Fruit fly (Drosophila melanogaster): ENCODE measurements around the gene mEFG1.

mEFG1 gene

dm6 chr2L:7219172-7219571, 3.7 kb downstream of the mEFG1 start:
- TF ChIP-seq psq (optimal IDR thresholded peaks at IDR 0.05) (no peak), h (optimal IDR thresholded peaks at IDR 0.05) (no peak), ttk (optimal IDR thresholded peaks at IDR 0.05) (no peak), Myc (optimal IDR thresholded peaks at IDR 0.05) (no peak), insv (optimal IDR thresholded peaks at IDR 0.05) (no peak), Sin3A (optimal IDR thresholded peaks at IDR 0.05) (no peak)

dm6 chr2L:7217931-7218330, 5.0 kb downstream of the mEFG1 start:
- TF ChIP-seq h (optimal IDR thresholded peaks at IDR 0.05) = no peak
- TF ChIP-seq psq (optimal IDR thresholded peaks at IDR 0.05) = no peak
- no peak for TF ChIP-seq Myc (optimal IDR thresholded peaks at IDR 0.05)
- TF ChIP-seq insv (optimal IDR thresholded peaks at IDR 0.05) = no peak
- no peak for TF ChIP-seq ttk (optimal IDR thresholded peaks at IDR 0.05)
- TF ChIP-seq Sin3A (optimal IDR thresholded peaks at IDR 0.05) = no peak

DNA sequence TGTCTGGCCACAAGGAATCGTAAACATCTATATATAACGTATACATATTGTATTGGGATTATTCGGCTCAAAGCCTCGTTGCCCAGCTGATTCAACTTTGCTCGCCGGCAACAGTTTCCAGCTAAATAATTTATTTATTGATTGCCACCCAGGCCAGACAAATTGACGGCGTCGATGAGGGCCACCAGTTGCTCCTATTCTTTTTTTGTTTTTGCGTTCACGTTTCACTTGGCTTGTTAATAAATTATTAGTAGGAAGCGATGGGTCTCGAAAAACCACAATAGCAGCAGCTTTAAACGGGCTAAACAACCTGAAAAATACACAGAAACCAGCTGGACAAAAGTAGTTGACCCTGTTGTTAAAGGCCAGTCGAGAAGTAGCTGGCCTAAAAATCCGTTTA, 5.8 kb downstream of the mEFG1 start:
- no peak for TF ChIP-seq Myc (optimal IDR thresholded peaks at IDR 0.05)

dm6 chr2L:7216272-7216671, 6.6 kb downstream of the mEFG1 start:
- no peak for TF ChIP-seq ttk (optimal IDR thresholded peaks at IDR 0.05)
- TF ChIP-seq psq (optimal IDR thresholded peaks at IDR 0.05) = no peak
- no peak for TF ChIP-seq insv (optimal IDR thresholded peaks at IDR 0.05)
- no peak for TF ChIP-seq Myc (optimal IDR thresholded peaks at IDR 0.05)
- no peak for TF ChIP-seq Sin3A (optimal IDR thresholded peaks at IDR 0.05)
- TF ChIP-seq h (optimal IDR thresholded peaks at IDR 0.05) = no peak

DNA sequence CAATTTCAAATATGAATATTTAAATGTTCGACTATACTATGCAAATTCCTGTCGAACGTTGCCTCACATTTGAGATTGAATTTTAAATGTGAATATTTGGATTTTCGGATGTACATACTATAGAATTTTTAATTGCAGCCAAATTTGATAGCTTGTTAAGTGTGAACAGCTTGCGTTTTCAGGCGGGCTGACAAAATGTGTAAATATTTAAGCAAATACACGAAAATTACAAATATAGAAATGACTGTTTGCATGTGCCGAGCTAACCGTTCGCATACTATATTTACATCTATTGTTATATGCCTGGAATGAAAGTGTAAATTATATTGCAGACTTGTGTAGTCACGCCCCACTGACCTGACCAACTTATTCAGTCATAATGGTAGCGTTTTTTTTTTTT, 7.2 kb downstream of the mEFG1 start:
- TF ChIP-seq Sin3A (optimal IDR thresholded peaks at IDR 0.05) = no peak
- no peak for TF ChIP-seq insv (optimal IDR thresholded peaks at IDR 0.05)
- TF ChIP-seq ttk (optimal IDR thresholded peaks at IDR 0.05) = no peak
- TF ChIP-seq psq (optimal IDR thresholded peaks at IDR 0.05) = no peak
- TF ChIP-seq Myc (optimal IDR thresholded peaks at IDR 0.05) = no peak
- TF ChIP-seq h (optimal IDR thresholded peaks at IDR 0.05) = no peak

dm6 chr2L:7214885-7215284, 8.0 kb downstream of the mEFG1 start:
- TF ChIP-seq psq (optimal IDR thresholded peaks at IDR 0.05) (no peak), h (optimal IDR thresholded peaks at IDR 0.05) (no peak), Myc (optimal IDR thresholded peaks at IDR 0.05) (no peak), insv (optimal IDR thresholded peaks at IDR 0.05) (no peak), ttk (optimal IDR thresholded peaks at IDR 0.05) (no peak), Sin3A (optimal IDR thresholded peaks at IDR 0.05) (no peak)

dm6 chr2L:7213532-7213931, 9.3 kb downstream of the mEFG1 start:
- no peak for TF ChIP-seq h (optimal IDR thresholded peaks at IDR 0.05)
- no peak for TF ChIP-seq Myc (optimal IDR thresholded peaks at IDR 0.05)
- TF ChIP-seq Sin3A (optimal IDR thresholded peaks at IDR 0.05) = no peak

DNA sequence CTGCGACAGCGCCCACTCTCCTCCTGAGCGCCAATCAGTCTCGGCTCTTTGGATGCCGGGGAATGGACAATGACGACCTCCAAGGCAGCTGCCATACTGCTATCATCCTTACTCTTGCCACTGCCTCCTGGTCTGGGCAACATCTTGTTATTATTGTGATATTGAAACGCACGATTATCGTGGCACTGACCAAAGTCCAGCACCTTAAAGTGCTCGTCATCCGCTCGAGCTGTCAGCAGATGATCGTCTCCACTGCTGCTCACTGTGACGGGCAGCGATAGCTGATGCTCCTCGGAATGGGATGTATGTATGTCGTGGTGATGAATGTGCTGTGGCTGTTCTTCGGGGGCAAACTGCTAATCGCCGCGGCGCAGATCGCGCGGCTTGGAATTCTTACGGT, 15.2 kb downstream of the mEFG1 start:
- TF ChIP-seq h (optimal IDR thresholded peaks at IDR 0.05) (no peak), Sin3A (optimal IDR thresholded peaks at IDR 0.05) (no peak), psq (optimal IDR thresholded peaks at IDR 0.05) (no peak), ttk (optimal IDR thresholded peaks at IDR 0.05) (no peak), Myc (optimal IDR thresholded peaks at IDR 0.05) (no peak), insv (optimal IDR thresholded peaks at IDR 0.05) (no peak)

dm6 chr2L:7204172-7204482, 18.8 kb downstream of the mEFG1 start, which contains the start of gene CG4502:
Gene CG4502 (minus strand): TSS chr2L:7204264.
- TF ChIP-seq ttk (optimal IDR thresholded peaks at IDR 0.05) = no peak
- no peak for TF ChIP-seq h (optimal IDR thresholded peaks at IDR 0.05)
- no peak for TF ChIP-seq Myc (optimal IDR thresholded peaks at IDR 0.05)
- no peak for TF ChIP-seq insv (optimal IDR thresholded peaks at IDR 0.05)
- no peak for TF ChIP-seq psq (optimal IDR thresholded peaks at IDR 0.05)

dm6 chr2L:7203411-7204171, 19.3 kb downstream of the mEFG1 start:
- TF ChIP-seq Sin3A (optimal IDR thresholded peaks at IDR 0.05) (no peak), ttk (optimal IDR thresholded peaks at IDR 0.05) (no peak), h (optimal IDR thresholded peaks at IDR 0.05) (no peak), Myc (optimal IDR thresholded peaks at IDR 0.05) (no peak), insv (optimal IDR thresholded peaks at IDR 0.05) (no peak), psq (optimal IDR thresholded peaks at IDR 0.05) (no peak)

dm6 chr2L:7200168-7200567, 22.7 kb downstream of the mEFG1 start:
- no peak for TF ChIP-seq Myc (optimal IDR thresholded peaks at IDR 0.05)
- no peak for TF ChIP-seq ttk (optimal IDR thresholded peaks at IDR 0.05)
- TF ChIP-seq Sin3A (optimal IDR thresholded peaks at IDR 0.05) = no peak
- TF ChIP-seq insv (optimal IDR thresholded peaks at IDR 0.05) = no peak
- TF ChIP-seq h (optimal IDR thresholded peaks at IDR 0.05) = no peak
- no peak for TF ChIP-seq psq (optimal IDR thresholded peaks at IDR 0.05)

DNA sequence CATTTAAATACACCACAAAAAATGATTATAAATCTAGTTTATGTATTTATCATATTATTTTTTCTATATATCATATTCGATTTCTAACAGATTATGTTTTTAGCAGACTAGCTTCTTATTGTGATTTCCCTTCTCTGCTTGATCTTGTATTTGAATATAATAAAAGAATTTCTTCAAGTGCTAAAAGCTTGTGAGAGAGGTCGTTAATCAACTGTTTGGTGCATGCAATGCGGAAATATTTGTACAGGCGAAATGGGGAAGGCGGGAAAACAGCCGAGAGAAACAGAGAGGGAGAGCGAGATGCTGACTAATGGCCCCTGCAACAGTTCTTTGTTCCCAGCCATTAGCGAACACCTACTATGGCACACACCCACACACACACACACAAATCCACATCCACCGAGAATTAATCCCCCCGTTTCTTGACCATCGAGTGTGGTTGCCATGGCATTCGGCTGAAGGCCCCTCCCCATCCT, 23.2 kb downstream of the mEFG1 start:
- TF ChIP-seq Sin3A (optimal IDR thresholded peaks at IDR 0.05) (no peak), psq (optimal IDR thresholded peaks at IDR 0.05) (no peak), h (optimal IDR thresholded peaks at IDR 0.05) (no peak), Myc (optimal IDR thresholded peaks at IDR 0.05) (no peak), ttk (optimal IDR thresholded peaks at IDR 0.05) (no peak), insv (optimal IDR thresholded peaks at IDR 0.05) (no peak)

dm6 chr2L:7198618-7199017, 24.3 kb downstream of the mEFG1 start:
- TF ChIP-seq insv (optimal IDR thresholded peaks at IDR 0.05) (no peak), Myc (optimal IDR thresholded peaks at IDR 0.05) (no peak), ttk (optimal IDR thresholded peaks at IDR 0.05) (no peak), psq (optimal IDR thresholded peaks at IDR 0.05) (no peak), h (optimal IDR thresholded peaks at IDR 0.05) (no peak), Sin3A (optimal IDR thresholded peaks at IDR 0.05) (no peak)
